Worm (Caenorhabditis elegans) whole organism, late embryonic: ENCODE results near the gene K08E3.2.

Experiments
- C08G9.2 ChIP-seq: sonication (generic microtip); optimal IDR thresholded peaks from 2 replicates; lab custom pipeline; 2016; ENCODE audit warnings: mild to moderate bottlenecking, missing genetic modification characterization, moderate library complexity, missing compliant biosample characterization
- C38D4.7 ChIP-seq: fragments of 200-800 bp; sonication (Bioruptor generic); optimal IDR thresholded peaks from 2 replicates; lab custom pipeline; 2018; ENCODE audit warnings: mild to moderate bottlenecking, missing genetic modification characterization, moderate library complexity, missing compliant biosample characterization
- F13H6.1 ChIP-seq: sonication (generic microtip); optimal IDR thresholded peaks from 2 replicates; lab custom pipeline; 2016; ENCODE audit warnings: missing genetic modification characterization, missing compliant biosample characterization
- K02D7.2 ChIP-seq: sonication (generic microtip); optimal IDR thresholded peaks from 2 replicates; lab custom pipeline; 2017; ENCODE audit warnings: mild to moderate bottlenecking, missing genetic modification characterization, missing compliant biosample characterization
- Y22D7AL.16 ChIP-seq: sonication (generic microtip); optimal IDR thresholded peaks from 2 replicates; lab custom pipeline; 2016; ENCODE audit warnings: missing genetic modification characterization, missing compliant biosample characterization
- ama-1 ChIP-seq: fragments of 150-350 bp; optimal IDR thresholded peaks from 2 replicates; lab custom pipeline; 2014
- ceh-14 ChIP-seq: sonication (generic microtip); optimal IDR thresholded peaks from 2 replicates; lab custom pipeline; 2016; ENCODE audit warnings: missing genotype, missing genetic modification characterization, missing compliant biosample characterization
- ceh-2 ChIP-seq: sonication (generic microtip); optimal IDR thresholded peaks from 2 replicates; lab custom pipeline; 2016; ENCODE audit warnings: missing genotype, missing genetic modification characterization, missing compliant biosample characterization
- ceh-22 ChIP-seq: sonication (generic microtip); optimal IDR thresholded peaks from 2 replicates; lab custom pipeline; 2017; ENCODE audit warnings: missing biosample characterization, missing genetic modification characterization
- ceh-24 ChIP-seq: sonication (generic microtip); optimal IDR thresholded peaks from 2 replicates; lab custom pipeline; 2016; ENCODE audit warnings: mild to moderate bottlenecking, missing genetic modification characterization, missing compliant biosample characterization
- ceh-30 ChIP-seq: fragments of 150-350 bp; optimal IDR thresholded peaks from 2 replicates; lab custom pipeline; 2014; ENCODE audit warnings: missing biosample characterization, missing genetic modification characterization
- ceh-31 ChIP-seq: sonication (generic microtip); optimal IDR thresholded peaks from 2 replicates; lab custom pipeline; 2016; ENCODE audit warnings: missing genetic modification characterization, missing compliant biosample characterization
- ceh-34 ChIP-seq: sonication (generic microtip); optimal IDR thresholded peaks from 2 replicates; lab custom pipeline; 2016; ENCODE audit warnings: mild to moderate bottlenecking, missing genetic modification characterization, missing compliant biosample characterization
- ceh-48 ChIP-seq: sonication (generic microtip); optimal IDR thresholded peaks from 2 replicates; lab custom pipeline; 2016; ENCODE audit warnings: missing genetic modification characterization, inconsistent platforms, missing compliant biosample characterization
- ceh-6 ChIP-seq: fragments of 200-800 bp; sonication (Bioruptor generic); optimal IDR thresholded peaks from 2 replicates; lab custom pipeline; 2018; ENCODE audit warnings: mild to moderate bottlenecking, missing genetic modification characterization, missing compliant biosample characterization
- ceh-9 ChIP-seq: sonication (generic microtip); optimal IDR thresholded peaks from 2 replicates; lab custom pipeline; 2016; ENCODE audit warnings: mild to moderate bottlenecking, missing genetic modification characterization, inconsistent platforms, missing compliant biosample characterization
- dve-1 ChIP-seq: sonication (generic microtip); optimal IDR thresholded peaks from 2 replicates; lab custom pipeline; 2017; ENCODE audit warnings: antibody characterized with exemption, mild to moderate bottlenecking, missing genetic modification characterization, missing compliant biosample characterization
- elt-2 ChIP-seq: sonication (generic microtip); optimal IDR thresholded peaks from 2 replicates; lab custom pipeline; 2016; ENCODE audit warnings: missing genetic modification reagents, missing genetic modification characterization, missing compliant biosample characterization
- ets-4 ChIP-seq: sonication (generic microtip); optimal IDR thresholded peaks from 2 replicates; lab custom pipeline; 2016; ENCODE audit warnings: missing genetic modification characterization, missing compliant biosample characterization
- eyg-1 ChIP-seq: sonication (generic microtip); optimal IDR thresholded peaks from 2 replicates; lab custom pipeline; 2016; ENCODE audit warnings: missing genotype, missing genetic modification characterization, missing compliant biosample characterization
- fkh-10 ChIP-seq: fragments of 150-350 bp; optimal IDR thresholded peaks from 2 replicates; lab custom pipeline; 2014; ENCODE audit warnings: missing biosample characterization, missing genetic modification reagents, missing genetic modification characterization
- gmeb-2 ChIP-seq: sonication (generic microtip); optimal IDR thresholded peaks from 2 replicates; lab custom pipeline; 2016; ENCODE audit warnings: missing genetic modification characterization, inconsistent platforms, missing compliant biosample characterization
- hlh-15 ChIP-seq: sonication (generic microtip); optimal IDR thresholded peaks from 2 replicates; lab custom pipeline; 2016; ENCODE audit warnings: missing genetic modification characterization, missing compliant biosample characterization
- hlh-6 ChIP-seq: sonication (generic microtip); optimal IDR thresholded peaks from 2 replicates; lab custom pipeline; 2016; ENCODE audit warnings: missing genotype, missing genetic modification characterization, missing compliant biosample characterization
- hlh-8 ChIP-seq: sonication (generic microtip); optimal IDR thresholded peaks from 2 replicates; lab custom pipeline; 2016; ENCODE audit warnings: missing genotype, missing genetic modification characterization, missing compliant biosample characterization
- lim-6 ChIP-seq: sonication (generic microtip); optimal IDR thresholded peaks from 2 replicates; lab custom pipeline; 2016; ENCODE audit warnings: missing genetic modification characterization, missing compliant biosample characterization
- lin-11 ChIP-seq: fragments of 200-800 bp; sonication (Bioruptor generic); optimal IDR thresholded peaks from 2 replicates; lab custom pipeline; 2018; ENCODE audit warnings: mild to moderate bottlenecking, missing genetic modification characterization, missing compliant biosample characterization
- madf-2 ChIP-seq: sonication (generic microtip); optimal IDR thresholded peaks from 2 replicates; lab custom pipeline; 2017; ENCODE audit warnings: missing genetic modification characterization, missing compliant biosample characterization
- mec-3 ChIP-seq: sonication (generic microtip); optimal IDR thresholded peaks from 2 replicates; lab custom pipeline; 2016; ENCODE audit warnings: borderline replicate concordance, missing genetic modification characterization, missing compliant biosample characterization
- nfya-1 ChIP-seq: sonication (generic microtip); optimal IDR thresholded peaks from 2 replicates; lab custom pipeline; 2017; ENCODE audit warnings: missing genetic modification characterization, mild to moderate bottlenecking, missing compliant biosample characterization, antibody characterized with exemption, moderate library complexity
- nhr-11 ChIP-seq: fragments of 150-350 bp; optimal IDR thresholded peaks from 2 replicates; lab custom pipeline; 2014; ENCODE audit warnings: missing biosample characterization, missing genetic modification characterization
- npax-4 ChIP-seq: sonication (generic microtip); optimal IDR thresholded peaks from 2 replicates; lab custom pipeline; 2016; ENCODE audit warnings: missing genetic modification characterization, missing compliant biosample characterization
- pag-3 ChIP-seq: sonication (generic microtip); optimal IDR thresholded peaks from 2 replicates; lab custom pipeline; 2016; ENCODE audit warnings: missing compliant biosample characterization, missing genetic modification characterization, borderline replicate concordance
- pat-9 ChIP-seq: fragments of 200-800 bp; sonication (Bioruptor generic); optimal IDR thresholded peaks from 2 replicates; lab custom pipeline; 2018; ENCODE audit warnings: mild to moderate bottlenecking, missing genetic modification characterization, moderate library complexity, missing compliant biosample characterization
- pax-1 ChIP-seq: fragments of 150-350 bp; optimal IDR thresholded peaks from 2 replicates; lab custom pipeline; 2014; ENCODE audit warnings: missing biosample characterization, missing genetic modification characterization
- pha-2 ChIP-seq: sonication (generic microtip); optimal IDR thresholded peaks from 2 replicates; lab custom pipeline; 2017; ENCODE audit warnings: mild to moderate bottlenecking, missing genetic modification characterization, missing compliant biosample characterization
- pqm-1 ChIP-seq: sonication (generic microtip); optimal IDR thresholded peaks from 2 replicates; lab custom pipeline; 2016; ENCODE audit warnings: missing genetic modification characterization, missing compliant biosample characterization
- pros-1 ChIP-seq: fragments of 150-350 bp; optimal IDR thresholded peaks from 2 replicates; lab custom pipeline; 2014; ENCODE audit warnings: missing biosample characterization, missing genetic modification reagents, missing genetic modification characterization
- ref-2 ChIP-seq: sonication (generic microtip); optimal IDR thresholded peaks from 2 replicates; lab custom pipeline; 2016; ENCODE audit warnings: missing genetic modification characterization, missing compliant biosample characterization
- rnt-1 ChIP-seq: sonication (generic microtip); optimal IDR thresholded peaks from 2 replicates; lab custom pipeline; 2016; ENCODE audit warnings: missing genetic modification characterization, missing compliant biosample characterization
- sdc-2 ChIP-seq: sonication (generic microtip); optimal IDR thresholded peaks from 2 replicates; lab custom pipeline; 2016; ENCODE audit warnings: missing genotype, missing genetic modification characterization, missing compliant biosample characterization
- sox-2 ChIP-seq: fragments of 200-800 bp; sonication (Bioruptor generic); IDR thresholded peaks from 2 replicates; pipeline ENCODE4 v1.3.6; 2022; ENCODE audit warnings: missing genetic modification reagents, missing genetic modification characterization, missing compliant biosample characterization
- sox-4 ChIP-seq: sonication (generic microtip); optimal IDR thresholded peaks from 2 replicates; lab custom pipeline; 2017; ENCODE audit warnings: mild to moderate bottlenecking, missing genetic modification characterization, inconsistent platforms, missing compliant biosample characterization
- tbx-2 ChIP-seq: sonication (generic microtip); optimal IDR thresholded peaks from 2 replicates; lab custom pipeline; 2016; ENCODE audit warnings: missing genetic modification characterization, missing compliant biosample characterization
- tbx-7 ChIP-seq: sonication (generic microtip); optimal IDR thresholded peaks from 2 replicates; lab custom pipeline; 2016; ENCODE audit warnings: missing genotype, missing genetic modification characterization, missing compliant biosample characterization
- ttx-3 ChIP-seq: sonication (generic microtip); optimal IDR thresholded peaks from 2 replicates; lab custom pipeline; 2016; ENCODE audit warnings: missing genetic modification reagents, missing genetic modification characterization, missing compliant biosample characterization
- unc-3 ChIP-seq, 2 experiments: fragments of 200-800 bp in 1 of 2; sonication (Bioruptor generic) in 1 of 2; sonication (generic microtip) in 1 of 2; conservative IDR thresholded peaks in 1 of 2; optimal IDR thresholded peaks in 1 of 2; 2 replicates each; pipeline versions ENCODE4 v1.3.6 to Lab custom; 2016 to 2022; ENCODE audit warnings: missing compliant biosample characterization in 2 of 2, missing genetic modification characterization in 2 of 2, missing genetic modification reagents in 1 of 2
- unc-42 ChIP-seq: sonication (generic microtip); optimal IDR thresholded peaks from 2 replicates; lab custom pipeline; 2016; ENCODE audit warnings: missing genotype, missing genetic modification characterization, missing compliant biosample characterization
- unc-86 ChIP-seq: sonication (generic microtip); optimal IDR thresholded peaks from 2 replicates; lab custom pipeline; 2016; ENCODE audit warnings: missing genetic modification characterization, missing compliant biosample characterization
- zip-5 ChIP-seq: sonication (generic microtip); optimal IDR thresholded peaks from 2 replicates; lab custom pipeline; 2016; ENCODE audit warnings: missing genetic modification characterization, missing compliant biosample characterization
- ztf-16 ChIP-seq: sonication (generic microtip); optimal IDR thresholded peaks from 2 replicates; lab custom pipeline; 2017; ENCODE audit warnings: missing genetic modification characterization, missing compliant biosample characterization

K08E3.2 gene

DNA sequence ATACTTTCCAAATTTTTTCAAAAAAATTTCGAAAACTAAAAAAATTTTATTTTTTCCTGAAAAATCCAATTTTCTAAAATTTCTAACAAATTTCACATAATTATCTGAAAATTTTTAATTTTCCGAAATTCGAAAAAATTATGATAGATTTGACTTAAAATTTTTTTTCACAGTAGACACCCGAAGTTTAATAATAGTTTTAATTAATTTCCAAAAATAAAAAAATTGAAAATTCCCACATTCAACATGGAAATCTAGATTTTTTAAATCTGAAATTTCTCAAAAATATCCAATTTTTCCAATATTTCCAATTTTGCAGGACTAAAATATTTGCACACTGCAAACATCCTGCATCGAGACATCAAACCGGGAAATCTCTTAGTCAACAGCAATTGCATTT is 26.5 kb downstream of the K08E3.2 start:
- no peak for TF ChIP-seq ceh-6
- TF ChIP-seq ceh-24 (tag; lab: Kevin White, UChicago), result no peak
- no peak for TF ChIP-seq pax-1
- TF ChIP-seq ceh-2 (tag; lab: Kevin White, UChicago), result no peak
- no peak for TF ChIP-seq ref-2 (tag; lab: Kevin White, UChicago)
- no peak for TF ChIP-seq hlh-6 (tag; lab: Kevin White, UChicago)
- no peak for TF ChIP-seq ceh-48
- TF ChIP-seq F13H6.1 (tag; lab: Kevin White, UChicago), result no peak
- no peak for TF ChIP-seq elt-2 (tag; lab: Kevin White, UChicago)
- TF ChIP-seq Y22D7AL.16 (tag; lab: Kevin White, UChicago), result no peak
- TF ChIP-seq K02D7.2, result no peak
- TF ChIP-seq rnt-1, result no peak
- TF ChIP-seq, all 69 proteins: peak for 0

DNA sequence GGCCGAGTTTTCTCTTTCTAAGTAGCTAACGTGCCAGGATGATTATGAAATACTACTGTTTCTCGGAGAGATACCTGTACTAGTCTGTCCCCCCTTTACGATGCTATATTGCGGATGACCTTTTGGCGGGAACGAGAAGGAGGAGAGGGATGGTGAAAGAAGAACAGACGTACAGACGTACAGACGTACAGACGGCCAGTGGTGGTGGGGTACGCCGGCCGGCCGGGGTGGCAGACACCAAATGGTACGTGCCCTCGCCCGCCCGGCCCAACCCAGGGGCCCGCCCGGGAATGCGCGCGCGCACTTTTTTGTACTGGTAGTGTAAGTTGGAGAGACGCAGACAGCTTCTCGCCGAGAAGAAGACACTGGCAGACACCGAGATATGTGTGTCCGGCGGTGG is 27.4 kb downstream of the K08E3.2 start:
- TF ChIP-seq pqm-1 (tag; lab: Kevin White, UChicago) (no peak), mec-3 (tag; lab: Kevin White, UChicago) (no peak), ceh-14 (tag; lab: Kevin White, UChicago) (no peak), unc-86 (no peak), C38D4.7 (GFP tag; lab: Kevin White, UChicago) (peak; percentile 29), npax-4 (no peak), ttx-3 (no peak), ceh-22 (tag; lab: Kevin White, UChicago) (no peak), tbx-2 (peak; percentile 85), unc-3 (GFP tag; conservative IDR thresholded peaks at IDR 0.05; lab: Robert Waterston, UW) (no peak), unc-3 (tag; optimal IDR thresholded peaks at IDR 0.05; lab: Kevin White, UChicago) (no peak), gmeb-2 (tag; lab: Kevin White, UChicago) (peak; percentile 8), pag-3 (no peak), ceh-2 (tag; lab: Kevin White, UChicago) (peak; percentile 1), pros-1 (tag; lab: Kevin White, UChicago) (peak; percentile 53), hlh-8 (tag; lab: Kevin White, UChicago) (peak; percentile 1), sox-2 (GFP tag; lab: Robert Waterston, UW) (peak; percentile 37; the same call in 1 of the 2 replicates), ztf-16 (tag; lab: Kevin White, UChicago) (no peak), pax-1 (no peak), ets-4 (tag; lab: Kevin White, UChicago) (no peak), ama-1 (no peak), pat-9 (tag; lab: Kevin White, UChicago) (peak; percentile 49), nhr-11 (tag; lab: Kevin White, UChicago) (no peak), hlh-15 (tag; lab: Kevin White, UChicago) (no peak), ceh-9 (tag; lab: Kevin White, UChicago) (no peak), tbx-7 (tag; lab: Kevin White, UChicago) (no peak), madf-2 (tag; lab: Kevin White, UChicago) (no peak), ceh-30 (tag; lab: Kevin White, UChicago) (no peak), C08G9.2 (tag; lab: Kevin White, UChicago) (peak; percentile 13), zip-5 (tag; lab: Kevin White, UChicago) (no peak), pha-2 (tag; lab: Kevin White, UChicago) (no peak), sdc-2 (tag; lab: Kevin White, UChicago) (peak; percentile 73), ceh-24 (tag; lab: Kevin White, UChicago) (no peak), dve-1 (tag; lab: Kevin White, UChicago) (no peak), unc-42 (tag; lab: Kevin White, UChicago) (no peak), lim-6 (tag; lab: Kevin White, UChicago) (peak; percentile 10), Y22D7AL.16 (tag; lab: Kevin White, UChicago) (peak; percentile 19), nfya-1 (tag; lab: Kevin White, UChicago) (no peak), ceh-31 (tag; lab: Kevin White, UChicago) (peak; percentile 40), elt-2 (tag; lab: Kevin White, UChicago) (peak; percentile 33), lin-11 (tag; lab: Kevin White, UChicago) (no peak), rnt-1 (peak; percentile 14), sox-4 (tag; lab: Kevin White, UChicago) (no peak), F13H6.1 (tag; lab: Kevin White, UChicago) (peak; percentile 25), ceh-34 (tag; lab: Kevin White, UChicago) (peak; percentile 79), K02D7.2 (no peak), fkh-10 (GFP tag; lab: Kevin White, UChicago) (no peak), eyg-1 (peak; percentile 62)
